Worm (Caenorhabditis elegans): Measurements from ENCODE around the gene C16C8.26.
"Not testable (repeated sequence)": the region's sequence is repeated elsewhere in the genome, so short reads cannot be mapped to it uniquely, and the experiment has no call there.

C16C8.26 gene

ce11 chrII:3458209-3458608, at the start of gene C16C8.26, which contains the start of gene C16C8.19:
TSS of gene C16C8.26 (minus strand) at chrII:3458309.
TSS of gene C16C8.19 (plus strand) at chrII:3458487.
- no peak for TF ChIP-seq hnd-1 (tag; optimal IDR thresholded peaks at IDR 0.05)
- no peak for TF ChIP-seq sea-1 (GFP tag; conservative IDR thresholded peaks at IDR 0.05)
- TF ChIP-seq aly-1 (tag; optimal IDR thresholded peaks at IDR 0.05), result no peak
- no peak for TF ChIP-seq tbx-37 (GFP tag; conservative IDR thresholded peaks at IDR 0.05)
- no peak for TF ChIP-seq F13C5.2 (tag; optimal IDR thresholded peaks at IDR 0.05)
- no peak for TF ChIP-seq ceh-36 (tag; optimal IDR thresholded peaks at IDR 0.05)
- TF ChIP-seq scrt-1 (GFP tag; IDR thresholded peaks at IDR 0.05), result no peak
- no peak for TF ChIP-seq hmg-4 (GFP tag; optimal IDR thresholded peaks at IDR 0.05)
- TF ChIP-seq tra-4 (tag; optimal IDR thresholded peaks at IDR 0.05), result no peak

ce11 chrII:3504717-3505116, 46.6 kb upstream of the C16C8.26 start, which contains the start of gene cyh-1:
TSS of gene cyh-1 (plus strand) at chrII:3505017.
- TF ChIP-seq hnd-1 (tag; optimal IDR thresholded peaks at IDR 0.05), result no peak
- no peak for TF ChIP-seq ceh-36 (tag; optimal IDR thresholded peaks at IDR 0.05)
- no peak for TF ChIP-seq ama-1 (optimal IDR thresholded peaks at IDR 0.05)
- no peak for TF ChIP-seq scrt-1 (GFP tag; IDR thresholded peaks at IDR 0.05)
- no peak for TF ChIP-seq tbx-11 (GFP tag; IDR thresholded peaks at IDR 0.05)
- TF ChIP-seq ets-7 (tag; optimal IDR thresholded peaks at IDR 0.05), result no peak
- TF ChIP-seq tbx-37 (GFP tag; conservative IDR thresholded peaks at IDR 0.05), result no peak
- TF ChIP-seq aly-1 (tag; optimal IDR thresholded peaks at IDR 0.05), result no peak
- no peak for TF ChIP-seq tra-4 (tag; optimal IDR thresholded peaks at IDR 0.05)
- no peak for TF ChIP-seq ceh-13 (GFP tag; optimal IDR thresholded peaks at IDR 0.05)
- TF ChIP-seq hmg-4 (GFP tag; optimal IDR thresholded peaks at IDR 0.05), result no peak
- no peak for TF ChIP-seq F13C5.2 (tag; optimal IDR thresholded peaks at IDR 0.05)
- no peak for TF ChIP-seq pes-1 (GFP tag; IDR thresholded peaks at IDR 0.05)
- no peak for TF ChIP-seq hmbx-1 (tag; optimal IDR thresholded peaks at IDR 0.05)
- no peak for TF ChIP-seq B0310.2 (tag; optimal IDR thresholded peaks at IDR 0.05)
- TF ChIP-seq sea-1 (GFP tag; conservative IDR thresholded peaks at IDR 0.05), result no peak
- TF ChIP-seq flt-1 (GFP tag; IDR thresholded peaks at IDR 0.05), result no peak

- peak; percentile 61 for TF ChIP-seq tbx-37 (GFP tag; conservative IDR thresholded peaks at IDR 0.05)
- no peak for TF ChIP-seq ama-1 (optimal IDR thresholded peaks at IDR 0.05)
- TF ChIP-seq F13C5.2 (tag; optimal IDR thresholded peaks at IDR 0.05), result peak; percentile 59
- 0 out of 2 replicates have a peak, but pooled peaks have one; percentile 55 for TF ChIP-seq sea-1 (GFP tag; conservative IDR thresholded peaks at IDR 0.05)
- peak; percentile 79 for TF ChIP-seq pes-1 (GFP tag; IDR thresholded peaks at IDR 0.05)
- peak; percentile 36 for TF ChIP-seq hmg-4 (GFP tag; optimal IDR thresholded peaks at IDR 0.05)
- peak; percentile 10 for TF ChIP-seq ets-7 (tag; optimal IDR thresholded peaks at IDR 0.05)
- TF ChIP-seq scrt-1 (GFP tag; IDR thresholded peaks at IDR 0.05), result 0 out of 2 replicates have a peak, but pooled peaks have one; percentile 42
- TF ChIP-seq aly-1 (tag; optimal IDR thresholded peaks at IDR 0.05), result no peak
- TF ChIP-seq hmbx-1 (tag; optimal IDR thresholded peaks at IDR 0.05), result peak; percentile 17
Measured at ce11 chrII:3502520-3503323, 44.6 kb upstream of the C16C8.26 start, which contains the start of the genes col-71 and Y49F6B.2. TSS of gene col-71 (minus strand) at chrII:3502570. TSS of gene Y49F6B.2 (plus strand) at chrII:3502968.

ce11 chrII:3502011-3502410, 43.9 kb upstream of the C16C8.26 start:
- peak; percentile 40; the same call in 1 of the 2 replicates for TF ChIP-seq pes-1 (GFP tag; IDR thresholded peaks at IDR 0.05)
- TF ChIP-seq sea-1 (GFP tag; conservative IDR thresholded peaks at IDR 0.05), result no peak

- TF ChIP-seq hmbx-1 (tag; optimal IDR thresholded peaks at IDR 0.05) (no peak), sea-1 (GFP tag; conservative IDR thresholded peaks at IDR 0.05) (no peak), F13C5.2 (tag; optimal IDR thresholded peaks at IDR 0.05) (no peak), hmg-4 (GFP tag; optimal IDR thresholded peaks at IDR 0.05) (no peak), ceh-13 (GFP tag; optimal IDR thresholded peaks at IDR 0.05) (no peak), scrt-1 (GFP tag; IDR thresholded peaks at IDR 0.05) (no peak), tbx-11 (GFP tag; IDR thresholded peaks at IDR 0.05) (no peak), tra-4 (tag; optimal IDR thresholded peaks at IDR 0.05) (no peak)
Measured at ce11 chrII:3500373-3500772, 42.3 kb upstream of the C16C8.26 start.

- TF ChIP-seq F13C5.2 (tag; optimal IDR thresholded peaks at IDR 0.05) (no peak), hmg-4 (GFP tag; optimal IDR thresholded peaks at IDR 0.05) (no peak), tbx-37 (GFP tag; conservative IDR thresholded peaks at IDR 0.05) (no peak), tra-4 (tag; optimal IDR thresholded peaks at IDR 0.05) (no peak)
Measured at ce11 chrII:3499386-3499785, 41.3 kb upstream of the C16C8.26 start, which contains the start of gene Y49F6B.9. TSS of gene Y49F6B.9 (minus strand) at chrII:3499387.

- TF ChIP-seq aly-1 (tag; optimal IDR thresholded peaks at IDR 0.05); scrt-1 (GFP tag; IDR thresholded peaks at IDR 0.05); F13C5.2 (tag; optimal IDR thresholded peaks at IDR 0.05): not testable (repeated sequence)
Measured at ce11 chrII:3490797-3491196, 32.7 kb upstream of the C16C8.26 start, which contains the start of gene fbxb-112. TSS of gene fbxb-112 (plus strand) at chrII:3491097.

ce11 chrII:3482231-3482630, 24.1 kb upstream of the C16C8.26 start, which contains the start of gene smu-2:
TSS of gene smu-2 (plus strand) at chrII:3482408.
- no peak for TF ChIP-seq B0310.2 (tag; optimal IDR thresholded peaks at IDR 0.05)
- TF ChIP-seq F13C5.2 (tag; optimal IDR thresholded peaks at IDR 0.05), result no peak
- 0 out of 2 replicates have a peak, but pooled peaks have one; percentile 17 for TF ChIP-seq flt-1 (GFP tag; IDR thresholded peaks at IDR 0.05)
- no peak for TF ChIP-seq ets-7 (tag; optimal IDR thresholded peaks at IDR 0.05)
- TF ChIP-seq pes-1 (GFP tag; IDR thresholded peaks at IDR 0.05), result peak; percentile 61; the same call in 1 of the 2 replicates
- TF ChIP-seq hmbx-1 (tag; optimal IDR thresholded peaks at IDR 0.05), result no peak
- TF ChIP-seq hmg-4 (GFP tag; optimal IDR thresholded peaks at IDR 0.05), result no peak
- no peak for TF ChIP-seq scrt-1 (GFP tag; IDR thresholded peaks at IDR 0.05)
- peak; percentile 68 for TF ChIP-seq tbx-37 (GFP tag; conservative IDR thresholded peaks at IDR 0.05)
- 0 out of 2 replicates have a peak, but pooled peaks have one; percentile 6 for TF ChIP-seq sea-1 (GFP tag; conservative IDR thresholded peaks at IDR 0.05)

Data from whole organism, early embryonic.